Fruit fly (Drosophila melanogaster) whole organism, wandering third instar larva: ENCODE results near the gene tau.

Source experiments
- Abd-B ChIP-seq: fragments of >200 bp; optimal IDR thresholded peaks from 2 replicates; lab custom pipeline; 2017; ENCODE audit warnings: missing biosample characterization, missing genetic modification characterization
- CG32264 ChIP-seq: fragments of 200-800 bp; sonication (Bioruptor generic); optimal IDR thresholded peaks from 2 replicates; lab custom pipeline; 2016; ENCODE audit warnings: missing biosample characterization, missing genetic modification characterization
- CrebA ChIP-seq: fragments of 200-800 bp; sonication (Bioruptor generic); optimal IDR thresholded peaks from 2 replicates; lab custom pipeline; 2016; ENCODE audit warnings: missing biosample characterization, mild to moderate bottlenecking, missing genetic modification characterization, borderline replicate concordance
- Dfd ChIP-seq: fragments of >200 bp; optimal IDR thresholded peaks from 2 replicates; lab custom pipeline; 2017; ENCODE audit warnings: missing biosample characterization, missing genetic modification characterization
- Dif ChIP-seq: fragments of 200-275, 200-300 bp; sonication (Bioruptor generic); optimal IDR thresholded peaks from 2 replicates; lab custom pipeline; 2018; ENCODE audit warnings: missing biosample characterization, missing genetic modification characterization; ENCODE audit not compliant: partially characterized antibody
- GATAd ChIP-seq: sonication (Bioruptor generic); optimal IDR thresholded peaks from 2 replicates; lab custom pipeline; 2016; ENCODE audit warnings: missing biosample characterization, missing genetic modification characterization
- HLH106 ChIP-seq: fragments of 200-800 bp; optimal IDR thresholded peaks from 3 replicates; lab custom pipeline; 2019; ENCODE audit warnings: missing biosample characterization, mild to moderate bottlenecking, missing genetic modification characterization, moderate library complexity
- Hnf4 ChIP-seq: fragments of 200-800 bp; sonication (Bioruptor generic); optimal IDR thresholded peaks from 2 replicates; lab custom pipeline; 2016; ENCODE audit warnings: missing biosample characterization, mild to moderate bottlenecking, missing genetic modification characterization
- Hr78 ChIP-seq: fragments of >200 bp; optimal IDR thresholded peaks from 2 replicates; lab custom pipeline; 2017; ENCODE audit warnings: missing biosample characterization, missing genetic modification characterization
- Mio ChIP-seq: sonication (Bioruptor generic); optimal IDR thresholded peaks from 2 replicates; lab custom pipeline; 2016; ENCODE audit warnings: missing biosample characterization, missing genetic modification characterization
- Myc ChIP-seq: fragments of >200 bp; optimal IDR thresholded peaks from 2 replicates; lab custom pipeline; 2017
- OdsH ChIP-seq: fragments of 200-800 bp; sonication (Bioruptor generic); optimal IDR thresholded peaks from 2 replicates; lab custom pipeline; 2016; ENCODE audit warnings: missing biosample characterization, mild to moderate bottlenecking, missing genetic modification characterization
- Rel ChIP-seq, 2 experiments: fragments of 200-800 bp; sonication (Bioruptor generic) in 1 of 2; optimal IDR thresholded peaks; 2 replicates in 1 of 2; 3 replicates in 1 of 2; lab custom pipeline; 2016 to 2019; ENCODE audit warnings: mild to moderate bottlenecking in 2 of 2, missing biosample characterization in 2 of 2, missing genetic modification characterization in 2 of 2, moderate library complexity in 1 of 2
- Sp1 ChIP-seq: fragments of 200-800 bp; sonication (Bioruptor generic); optimal IDR thresholded peaks from 3 replicates; lab custom pipeline; 2019; ENCODE audit warnings: missing biosample characterization, mild to moderate bottlenecking, missing genetic modification characterization, moderate library complexity
- br ChIP-seq: fragments of 200-800 bp; sonication (Bioruptor generic); optimal IDR thresholded peaks from 2 replicates; lab custom pipeline; 2016; ENCODE audit warnings: missing biosample characterization, missing genetic modification characterization
- dl ChIP-seq, 2 experiments: fragments of 175-275, 200-275 bp in 1 of 2; fragments of 200-275 bp in 1 of 2; sonication (Bioruptor generic); optimal IDR thresholded peaks; lab custom pipeline; 2018; ENCODE audit warnings: mild to moderate bottlenecking in 2 of 2, missing biosample characterization in 2 of 2, missing genetic modification characterization in 2 of 2, moderate library complexity in 2 of 2; ENCODE audit not compliant: partially characterized antibody in 2 of 2, insufficient read depth in 1 of 2
- dmrt93B ChIP-seq: fragments of 200-800 bp; sonication (Bioruptor generic); optimal IDR thresholded peaks from 2 replicates; lab custom pipeline; 2018; ENCODE audit warnings: missing biosample characterization, mild to moderate bottlenecking, missing genetic modification characterization
- dsf ChIP-seq: sonication (Bioruptor generic); optimal IDR thresholded peaks from 2 replicates; lab custom pipeline; 2016; ENCODE audit warnings: missing biosample characterization, missing genetic modification characterization, borderline replicate concordance
- ey ChIP-seq: fragments of 200-800 bp; sonication (Bioruptor generic); optimal IDR thresholded peaks from 2 replicates; lab custom pipeline; 2016; ENCODE audit warnings: missing biosample characterization, missing genetic modification characterization
- foxo ChIP-seq, 2 experiments: fragments of 200-800 bp; sonication (Bioruptor generic); optimal IDR thresholded peaks; 2 replicates in 1 of 2; 3 replicates in 1 of 2; lab custom pipeline; 2016 to 2017; ENCODE audit warnings: missing biosample characterization in 2 of 2, missing genetic modification characterization in 2 of 2
- h ChIP-seq: fragments of 200-800 bp; sonication (Bioruptor generic); optimal IDR thresholded peaks from 3 replicates; lab custom pipeline; 2016; ENCODE audit warnings: missing biosample characterization, mild to moderate bottlenecking, missing genetic modification characterization
- jim ChIP-seq: fragments of 175-275, 200-325 bp; sonication (Bioruptor generic); optimal IDR thresholded peaks from 2 replicates; lab custom pipeline; 2016; ENCODE audit warnings: missing biosample characterization, mild to moderate bottlenecking, missing genetic modification characterization
- psq ChIP-seq: fragments of 200-800 bp; sonication (Bioruptor generic); optimal IDR thresholded peaks from 3 replicates; lab custom pipeline; 2017; ENCODE audit warnings: missing biosample characterization, mild to moderate bottlenecking, missing genetic modification characterization, moderate library complexity
- rgr ChIP-seq: fragments of 200-800 bp; sonication (Bioruptor generic); optimal IDR thresholded peaks from 3 replicates; lab custom pipeline; 2016; ENCODE audit warnings: missing biosample characterization, mild to moderate bottlenecking, missing genetic modification characterization
- sage ChIP-seq: fragments of 200-800 bp; sonication (Bioruptor generic); optimal IDR thresholded peaks from 2 replicates; lab custom pipeline; 2016; ENCODE audit warnings: missing biosample characterization, mild to moderate bottlenecking, missing genetic modification characterization
- sv ChIP-seq: fragments of 200-800 bp; sonication (Bioruptor generic); optimal IDR thresholded peaks from 3 replicates; lab custom pipeline; 2016; ENCODE audit warnings: missing biosample characterization, missing genetic modification characterization
- tai ChIP-seq: sonication (Bioruptor generic); optimal IDR thresholded peaks from 2 replicates; lab custom pipeline; 2016; ENCODE audit warnings: missing biosample characterization, missing genetic modification characterization
- woc ChIP-seq: sonication (Bioruptor generic); optimal IDR thresholded peaks from 2 replicates; lab custom pipeline; 2016; ENCODE audit warnings: missing biosample characterization, mild to moderate bottlenecking, missing genetic modification characterization

Gene tau

dm6 chr3R:27662857-27663256 lies 6.1 kb upstream of the tau start:
- TF ChIP-seq CG32264 (GFP tag; lab: Kevin White, UChicago): no peak
- TF ChIP-seq sv (GFP tag; lab: Kevin White, UChicago): no peak
- no peak for TF ChIP-seq Myc (lab: Kevin White, UChicago)
- no peak for TF ChIP-seq jim (GFP tag; lab: Kevin White, UChicago)
- no peak for TF ChIP-seq Abd-B (GFP tag; lab: Kevin White, UChicago)
- no peak for TF ChIP-seq Sp1 (GFP tag; lab: Kevin White, UChicago)
- no peak for TF ChIP-seq CrebA (GFP tag; lab: Kevin White, UChicago)
- no peak for TF ChIP-seq ey (GFP tag; lab: Kevin White, UChicago)
- TF ChIP-seq HLH106 (tag; lab: Kevin White, UChicago): no peak
- no peak for TF ChIP-seq Rel (GFP tag; optimal IDR thresholded peaks at IDR 0.05; lab: Kevin White, UChicago)
- no peak for TF ChIP-seq Rel (tag; optimal IDR thresholded peaks at IDR 0.05; lab: Kevin White, UChicago)
- no peak for TF ChIP-seq Hnf4 (GFP tag; lab: Kevin White, UChicago)
- no peak for TF ChIP-seq dsf (GFP tag; lab: Kevin White, UChicago)
- TF ChIP-seq, all 38 proteins: peak for 0

DNA sequence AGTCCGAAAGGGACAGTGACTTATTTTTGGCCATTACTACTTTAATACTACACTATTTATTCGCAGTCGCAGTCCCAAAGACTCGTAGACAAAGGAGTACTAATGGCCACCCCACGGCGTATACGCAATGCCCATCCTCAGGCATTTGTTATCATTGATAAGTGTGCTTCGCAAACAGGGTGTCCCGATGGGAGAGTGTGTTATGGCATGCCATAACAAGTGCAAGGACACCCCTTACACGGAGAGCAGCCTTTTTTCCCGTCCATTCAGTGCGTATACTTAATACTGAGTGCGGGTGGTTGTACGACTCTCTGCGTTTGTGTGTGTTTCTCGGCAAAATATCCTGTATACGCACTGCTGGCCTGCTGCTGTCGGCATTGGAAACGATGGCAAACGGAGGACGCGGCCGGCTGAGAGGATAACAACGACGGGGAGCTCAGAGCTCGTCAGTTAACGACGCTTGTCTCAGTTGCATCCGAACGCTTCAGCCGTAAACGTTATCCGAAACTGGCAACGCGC lies 5.2 kb upstream of the tau start, which contains the start of gene unc80:
unc80 (plus strand) TSS at position 469 of the 519 bp plus-strand sequence.
- TF ChIP-seq Mio: no peak
- TF ChIP-seq br (GFP tag; lab: Kevin White, UChicago): no peak
- TF ChIP-seq sage: no peak
- TF ChIP-seq Abd-B (GFP tag; lab: Kevin White, UChicago): no peak
- TF ChIP-seq Dfd: no peak

dm6 chr3R:27661389-27661788 lies 4.6 kb upstream of the tau start:
- TF ChIP-seq sv (GFP tag; lab: Kevin White, UChicago) (no peak), psq (GFP tag; lab: Kevin White, UChicago) (no peak), Mio (no peak), rgr (no peak)

dm6 chr3R:27660127-27660579 lies 3.4 kb upstream of the tau start, which contains the start of gene Mlc1:
Gene Mlc1, minus strand, starts transcription at chr3R:27660177.
- no peak for TF ChIP-seq foxo (GFP tag; optimal IDR thresholded peaks at IDR 0.05; lab: Kevin White, UChicago)
- TF ChIP-seq Hr78: no peak
- no peak for TF ChIP-seq Hnf4 (GFP tag; lab: Kevin White, UChicago)
- TF ChIP-seq woc (GFP tag; lab: Kevin White, UChicago): no peak
- no peak for TF ChIP-seq Abd-B (GFP tag; lab: Kevin White, UChicago)
- no peak for TF ChIP-seq CrebA (GFP tag; lab: Kevin White, UChicago)
- TF ChIP-seq h (GFP tag; lab: Kevin White, UChicago): no peak
- no peak for TF ChIP-seq dl (GFP tag; optimal IDR thresholded peaks at IDR 0.05; lab: Kevin White, UChicago; ENCODE audit: insufficient read depth in 1 of 2, partially characterized antibody in 2 of 2)
- TF ChIP-seq psq (GFP tag; lab: Kevin White, UChicago): no peak
- no peak for TF ChIP-seq ey (GFP tag; lab: Kevin White, UChicago)

dm6 chr3R:27655109-27655508 lies 1.7 kb downstream of the tau start:
- no peak for TF ChIP-seq Dif (GFP tag; lab: Kevin White, UChicago)
- TF ChIP-seq OdsH (GFP tag; lab: Kevin White, UChicago): no peak
- TF ChIP-seq psq (GFP tag; lab: Kevin White, UChicago): no peak
- TF ChIP-seq GATAd (GFP tag; lab: Kevin White, UChicago): no peak
- no peak for TF ChIP-seq dmrt93B (GFP tag; lab: Kevin White, UChicago)

- no peak for TF ChIP-seq tai
- TF ChIP-seq Hnf4 (GFP tag; lab: Kevin White, UChicago): no peak
- no peak for TF ChIP-seq CrebA (GFP tag; lab: Kevin White, UChicago)
Observed at dm6 chr3R:27652156-27652810, 4.5 kb downstream of the tau start, which contains the start of gene RpS10a. Gene RpS10a, plus strand, starts transcription at chr3R:27652760.
